Worm (Caenorhabditis elegans): ENCODE results near the gene F14H3.6.

- TF ChIP-seq nhr-28 (tag; optimal IDR thresholded peaks at IDR 0.05) (no peak), sem-2 (GFP tag; optimal IDR thresholded peaks at IDR 0.05) (no peak), unc-62 (GFP tag; optimal IDR thresholded peaks at IDR 0.05) (no peak), sptf-1 (tag; optimal IDR thresholded peaks at IDR 0.05) (no peak), zip-8 (tag; optimal IDR thresholded peaks at IDR 0.05) (peak; percentile 5), nhr-12 (tag; optimal IDR thresholded peaks at IDR 0.05) (no peak), ceh-39 (tag; optimal IDR thresholded peaks at IDR 0.05) (no peak)
Measured at ce11 chrV:16094862-16095261, 36.2 kb upstream of the F14H3.6 start.
